Worm (Caenorhabditis elegans) whole organism, L1 larva: ENCODE results near the gene srbc-50.
A peak's percentile ranks its signal among the peaks of the same experiment; 100 is the strongest.
"Not testable (repeated sequence)": the region's sequence is repeated elsewhere in the genome, so short reads cannot be mapped to it uniquely, and the experiment has no call there.

ENCODE experiments used
- C04F5.9 ChIP-seq: sonication (generic microtip); optimal IDR thresholded peaks from 2 replicates; lab custom pipeline; 2016; ENCODE audit warnings: missing genetic modification characterization, missing compliant biosample characterization
- alr-1 ChIP-seq: fragments of 200-800 bp; sonication (Bioruptor generic); optimal IDR thresholded peaks from 2 replicates; lab custom pipeline; 2018; ENCODE audit warnings: borderline replicate concordance, mild to moderate bottlenecking, missing genetic modification characterization, missing compliant biosample characterization
- blmp-1 ChIP-seq: fragments of 150-350 bp; optimal IDR thresholded peaks from 2 replicates; lab custom pipeline; 2014; ENCODE audit warnings: missing biosample characterization, missing genetic modification characterization
- dpl-1 ChIP-seq, 3 experiments: fragments of 150-350 bp in 2 of 3; sonication (generic microtip) in 1 of 3; optimal IDR thresholded peaks; 2 replicates each; lab custom pipeline; 2014 to 2017; ENCODE audit warnings: missing biosample characterization in 3 of 3, missing genetic modification characterization in 3 of 3, missing genetic modification reagents in 3 of 3
- dsc-1 ChIP-seq: sonication (generic microtip); optimal IDR thresholded peaks from 2 replicates; lab custom pipeline; 2016; ENCODE audit warnings: mild to moderate bottlenecking, missing genetic modification characterization, missing compliant biosample characterization
- efl-1 ChIP-seq, 4 experiments: fragments of 150-350 bp; optimal IDR thresholded peaks in 3 of 4; peaks in 1 of 4; 1 replicate in 1 of 4; 2 replicates in 3 of 4; lab custom pipeline; 2014; ENCODE audit warnings: missing biosample characterization in 2 of 4, missing genetic modification characterization in 2 of 4, missing genetic modification reagents in 2 of 4
- elt-3 ChIP-seq, 6 experiments: fragments of 150-350 bp in 1 of 6; sonication (generic microtip); optimal IDR thresholded peaks; 2 replicates each; lab custom pipeline; 2017 to 2018; ENCODE audit warnings: missing biosample characterization in 6 of 6, missing genetic modification characterization in 6 of 6, inconsistent platforms in 1 of 6
- fkh-4 ChIP-seq: sonication (generic microtip); optimal IDR thresholded peaks from 2 replicates; lab custom pipeline; 2016; ENCODE audit warnings: missing compliant biosample characterization, missing genetic modification characterization, borderline replicate concordance
- fkh-8 ChIP-seq: sonication (generic microtip); optimal IDR thresholded peaks from 2 replicates; lab custom pipeline; 2016; ENCODE audit warnings: mild to moderate bottlenecking, missing genetic modification characterization, missing compliant biosample characterization
- irx-1 ChIP-seq: sonication (generic microtip); optimal IDR thresholded peaks from 2 replicates; lab custom pipeline; 2016; ENCODE audit warnings: missing genetic modification characterization, missing compliant biosample characterization
- lin-15B ChIP-seq: fragments of 150-350 bp; sonication (generic microtip); optimal IDR thresholded peaks from 3 replicates; lab custom pipeline; 2014; ENCODE audit warnings: missing biosample characterization, missing genetic modification characterization
- lin-35 ChIP-seq, 2 experiments: fragments of 150-350 bp; optimal IDR thresholded peaks; 2 replicates each; lab custom pipeline; 2014; ENCODE audit warnings: missing biosample characterization in 2 of 2, missing genetic modification characterization in 2 of 2, missing genetic modification reagents in 2 of 2
- lin-39 ChIP-seq: fragments of 150-350 bp; optimal IDR thresholded peaks from 2 replicates; lab custom pipeline; 2014; ENCODE audit warnings: missing biosample characterization, missing genetic modification reagents, missing genetic modification characterization
- mab-9 ChIP-seq: fragments of 200-800 bp; sonication (Bioruptor generic); IDR thresholded peaks from 2 replicates; pipeline ENCODE4 v1.3.6; 2022; ENCODE audit warnings: missing genetic modification reagents, missing genetic modification characterization, missing compliant biosample characterization
- nhr-19 ChIP-seq: fragments of 200-800 bp; sonication (Bioruptor generic); conservative IDR thresholded peaks from 2 replicates; pipeline ENCODE4 v1.3.6; 2022; ENCODE audit warnings: missing genetic modification characterization, missing compliant biosample characterization
- nhr-47 ChIP-seq: sonication (generic microtip); optimal IDR thresholded peaks from 2 replicates; lab custom pipeline; 2016; ENCODE audit warnings: mild to moderate bottlenecking, missing genetic modification characterization, moderate library complexity, missing compliant biosample characterization
- nhr-84 ChIP-seq: sonication (generic microtip); optimal IDR thresholded peaks from 2 replicates; lab custom pipeline; 2017; ENCODE audit warnings: missing biosample characterization, missing genetic modification characterization
- nhr-85 ChIP-seq: sonication (generic microtip); peaks from one replicate; lab custom pipeline; 2016; ENCODE audit warnings: missing genetic modification characterization, inconsistent platforms, missing compliant biosample characterization
- pax-3 ChIP-seq: fragments of 200-800 bp; sonication (Bioruptor generic); optimal IDR thresholded peaks from 2 replicates; lab custom pipeline; 2018; ENCODE audit warnings: mild to moderate bottlenecking, missing genetic modification characterization, moderate library complexity, missing compliant biosample characterization
- sptf-1 ChIP-seq: fragments of 150-350 bp; optimal IDR thresholded peaks from 2 replicates; lab custom pipeline; 2014; ENCODE audit warnings: missing biosample characterization, missing genetic modification characterization
- swsn-7 ChIP-seq: sonication (generic microtip); optimal IDR thresholded peaks from 2 replicates; lab custom pipeline; 2016; ENCODE audit warnings: missing genetic modification characterization, missing compliant biosample characterization
- tlp-1 ChIP-seq: fragments of 150-350 bp; optimal IDR thresholded peaks from 2 replicates; lab custom pipeline; 2014; ENCODE audit warnings: missing biosample characterization, missing genetic modification characterization
- unc-62 ChIP-seq: fragments of 150-350 bp; optimal IDR thresholded peaks from 2 replicates; lab custom pipeline; 2014; ENCODE audit warnings: missing biosample characterization, missing genetic modification reagents, missing genetic modification characterization
- unc-86 ChIP-seq: sonication (generic microtip); optimal IDR thresholded peaks from 2 replicates; lab custom pipeline; 2016; ENCODE audit warnings: missing genetic modification characterization, missing compliant biosample characterization
- xbp-1 ChIP-seq: sonication (generic microtip); optimal IDR thresholded peaks from 2 replicates; lab custom pipeline; 2016; ENCODE audit warnings: missing genetic modification characterization, missing compliant biosample characterization
- zip-4 ChIP-seq: fragments of 200-800 bp; sonication (Bioruptor generic); optimal IDR thresholded peaks from 2 replicates; lab custom pipeline; 2018; ENCODE audit warnings: mild to moderate bottlenecking, missing genetic modification characterization, moderate library complexity, missing compliant biosample characterization
- ztf-4 ChIP-seq: fragments of 150-350 bp; optimal IDR thresholded peaks from 2 replicates; lab custom pipeline; 2014; ENCODE audit warnings: missing biosample characterization, missing genetic modification characterization

srbc-50 gene

ce11 chrV:15826110-15826509 is 1.3 kb upstream of the srbc-50 start, which contains the start of gene srbc-51 (continued):
- TF ChIP-seq nhr-19 (GFP tag; lab: Robert Waterston, UW), result no peak

DNA sequence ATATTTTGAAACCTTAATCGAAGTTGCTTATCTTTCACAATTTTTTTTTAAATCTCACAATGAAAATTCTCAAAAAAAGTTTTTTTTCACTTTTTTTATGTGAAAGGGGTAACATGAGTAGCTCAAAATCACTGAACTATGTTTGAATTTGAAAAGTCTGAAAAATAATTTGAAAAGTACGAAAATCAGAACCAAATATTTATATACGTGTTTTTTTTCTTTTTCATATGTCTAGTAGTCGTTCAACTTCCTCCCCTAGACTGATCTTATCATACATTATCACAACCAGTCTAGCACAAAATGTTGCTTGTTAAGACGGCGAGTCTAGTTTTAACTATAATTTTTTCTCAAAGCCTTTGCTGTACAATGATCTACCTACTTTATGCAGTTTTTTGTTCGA is 3.4 kb downstream of the srbc-50 start, which contains the start of gene srbc-49:
Gene srbc-49 (plus strand): TSS at position 301 of the 400 bp plus-strand sequence.
- TF ChIP-seq efl-1 (optimal IDR thresholded peaks at IDR 0.05; lab: Kevin White, UChicago) (no peak), efl-1 (GFP tag; optimal IDR thresholded peaks at IDR 0.05 in 1 of 2; lab: Kevin White, UChicago) (peak in 1 of 2 experiments; percentile 42), nhr-84 (tag; lab: Kevin White, UChicago) (no peak)

DNA sequence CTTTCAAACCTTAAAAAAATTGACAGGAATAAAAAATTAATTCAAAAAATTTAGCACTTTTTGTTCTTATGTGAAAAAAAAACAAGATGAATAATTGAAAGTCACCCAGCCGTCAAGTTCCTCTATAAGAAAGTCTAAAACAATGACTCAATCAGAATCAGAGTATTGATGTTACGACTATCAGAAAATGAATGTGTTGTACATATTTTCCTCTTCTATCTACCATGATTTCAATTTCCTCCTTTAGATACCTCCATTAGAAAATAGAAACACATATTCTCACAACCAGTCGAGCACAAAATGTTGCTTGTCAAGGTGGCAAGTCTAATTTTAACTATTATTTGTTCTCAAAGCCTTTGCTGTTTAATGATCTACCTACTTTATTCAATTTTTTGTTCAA is 4.8 kb downstream of the srbc-50 start, which contains the start of gene srbc-48:
Gene srbc-48 (plus strand): TSS at position 301 of the 400 bp plus-strand sequence.
- TF ChIP-seq fkh-8 (no peak), fkh-4 (no peak), unc-86 (tag; lab: Kevin White, UChicago) (no peak), ztf-4 (tag; lab: Kevin White, UChicago) (no peak), sptf-1 (tag; lab: Kevin White, UChicago) (no peak)
- TF ChIP-seq, all 84 proteins: peak for 0

DNA sequence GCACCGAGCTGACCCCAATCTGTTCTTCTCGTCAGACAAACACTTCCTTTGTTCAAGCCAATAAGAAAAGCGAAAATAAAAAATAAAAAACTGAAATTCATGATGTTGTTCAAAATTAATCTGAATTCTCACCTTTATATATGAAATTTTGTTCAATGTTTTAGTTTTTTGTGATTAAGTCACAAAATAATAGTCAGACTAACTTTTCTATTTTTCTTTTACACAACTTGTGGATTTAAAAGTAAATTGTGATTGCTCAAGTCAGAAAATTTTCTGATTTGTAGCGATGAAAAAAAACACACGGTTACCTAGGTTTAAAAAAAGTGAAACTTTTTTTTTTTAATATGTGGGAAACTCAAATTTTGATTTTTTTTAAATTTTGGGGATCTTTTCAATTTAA is 7.0 kb downstream of the srbc-50 start, which contains the start of gene abf-3:
Gene abf-3 (minus strand): TSS at position 101 of the 400 bp plus-strand sequence.
- TF ChIP-seq lin-15B (tag; lab: Kevin White, UChicago), result no peak
- no peak for TF ChIP-seq elt-3 (tag; optimal IDR thresholded peaks at IDR 0.05; lab: Kevin White, UChicago)
- TF ChIP-seq mab-9 (GFP tag; lab: Robert Waterston, UW), result no peak
- no peak for TF ChIP-seq dsc-1 (tag; lab: Kevin White, UChicago)
- TF ChIP-seq nhr-47 (tag; lab: Kevin White, UChicago), result no peak
- TF ChIP-seq efl-1 (optimal IDR thresholded peaks at IDR 0.05; lab: Kevin White, UChicago), result no peak
- TF ChIP-seq efl-1 (GFP tag; optimal IDR thresholded peaks at IDR 0.05 in 1 of 2; lab: Kevin White, UChicago), result no peak
- no peak for TF ChIP-seq ztf-4 (tag; lab: Kevin White, UChicago)
- TF ChIP-seq tlp-1 (tag; lab: Kevin White, UChicago), result no peak
- TF ChIP-seq swsn-7 (tag; lab: Kevin White, UChicago), result no peak
- no peak for TF ChIP-seq pax-3 (tag; lab: Kevin White, UChicago)
- TF ChIP-seq irx-1, result no peak
- TF ChIP-seq zip-4, result no peak
- TF ChIP-seq sptf-1 (tag; lab: Kevin White, UChicago), result no peak

- peak in 1 of 2 experiments; percentile 5 for TF ChIP-seq lin-35 (GFP tag; optimal IDR thresholded peaks at IDR 0.05; lab: Kevin White, UChicago)
- no peak for TF ChIP-seq dpl-1 (GFP tag; optimal IDR thresholded peaks at IDR 0.05; lab: Kevin White, UChicago)
- TF ChIP-seq nhr-85 (tag; lab: Kevin White, UChicago), result peak; percentile 31
- TF ChIP-seq lin-39 (tag; lab: Kevin White, UChicago), result no peak
- peak; percentile 46 for TF ChIP-seq blmp-1
- TF ChIP-seq efl-1 (optimal IDR thresholded peaks at IDR 0.05; lab: Kevin White, UChicago), result no peak
- TF ChIP-seq efl-1 (GFP tag; optimal IDR thresholded peaks at IDR 0.05 in 1 of 2; lab: Kevin White, UChicago), result peak in 1 of 2 experiments; percentile 92
These were observed 8.8 kb downstream of the srbc-50 start, which contains the start of the genes fbxa-69 and F54B8.4 for ce11 chrV:15815962-15816432. fbxa-69 (minus strand) TSS chrV:15815971. F54B8.4 (plus strand) TSS chrV:15816382.

- TF ChIP-seq xbp-1 (tag; lab: Kevin White, UChicago); C04F5.9 (tag; lab: Kevin White, UChicago); nhr-19 (GFP tag; lab: Robert Waterston, UW): not testable (repeated sequence)
These were observed 12.8 kb downstream of the srbc-50 start, which contains the start of gene nhr-282 for ce11 chrV:15811982-15812381. nhr-282 (plus strand) TSS chrV:15812282.

- no peak for TF ChIP-seq lin-39 (tag; lab: Kevin White, UChicago)
- TF ChIP-seq alr-1 (tag; lab: Kevin White, UChicago), result no peak
- no peak for TF ChIP-seq unc-62 (GFP tag; lab: Kevin White, UChicago)
These were observed 14.3 kb downstream of the srbc-50 start, which contains the start of gene F54B8.1 for ce11 chrV:15810446-15810845. F54B8.1 (plus strand) TSS chrV:15810746.
